Fruit fly (Drosophila melanogaster) whole organism, wandering third instar larva: ENCODE results near the gene Kdm3.
A peak's percentile ranks its signal among the peaks of the same experiment; 100 is the strongest.

Experiments used
- Abd-B ChIP-seq: fragments of >200 bp; optimal IDR thresholded peaks from 2 replicates; lab custom pipeline; 2017; ENCODE audit warnings: missing biosample characterization, missing genetic modification characterization
- CG32264 ChIP-seq: fragments of 200-800 bp; sonication (Bioruptor generic); optimal IDR thresholded peaks from 2 replicates; lab custom pipeline; 2016; ENCODE audit warnings: missing biosample characterization, missing genetic modification characterization
- CG9705 ChIP-seq: fragments of 200-800 bp; sonication (Bioruptor generic); optimal IDR thresholded peaks from 2 replicates; lab custom pipeline; 2018; ENCODE audit warnings: missing biosample characterization, mild to moderate bottlenecking, missing genetic modification characterization
- CrebA ChIP-seq: fragments of 200-800 bp; sonication (Bioruptor generic); optimal IDR thresholded peaks from 2 replicates; lab custom pipeline; 2016; ENCODE audit warnings: missing biosample characterization, mild to moderate bottlenecking, missing genetic modification characterization, borderline replicate concordance
- Dfd ChIP-seq: fragments of >200 bp; optimal IDR thresholded peaks from 2 replicates; lab custom pipeline; 2017; ENCODE audit warnings: missing biosample characterization, missing genetic modification characterization
- Dif ChIP-seq: fragments of 200-275, 200-300 bp; sonication (Bioruptor generic); optimal IDR thresholded peaks from 2 replicates; lab custom pipeline; 2018; ENCODE audit warnings: missing biosample characterization, missing genetic modification characterization; ENCODE audit not compliant: partially characterized antibody
- GATAd ChIP-seq: sonication (Bioruptor generic); optimal IDR thresholded peaks from 2 replicates; lab custom pipeline; 2016; ENCODE audit warnings: missing biosample characterization, missing genetic modification characterization
- HLH106 ChIP-seq: fragments of 200-800 bp; optimal IDR thresholded peaks from 3 replicates; lab custom pipeline; 2019; ENCODE audit warnings: missing biosample characterization, mild to moderate bottlenecking, missing genetic modification characterization, moderate library complexity
- Hnf4 ChIP-seq: fragments of 200-800 bp; sonication (Bioruptor generic); optimal IDR thresholded peaks from 2 replicates; lab custom pipeline; 2016; ENCODE audit warnings: missing biosample characterization, mild to moderate bottlenecking, missing genetic modification characterization
- Hr78 ChIP-seq: fragments of >200 bp; optimal IDR thresholded peaks from 2 replicates; lab custom pipeline; 2017; ENCODE audit warnings: missing biosample characterization, missing genetic modification characterization
- Hr83 ChIP-seq: fragments of 200-300 bp; sonication (Bioruptor generic); optimal IDR thresholded peaks from 2 replicates; lab custom pipeline; 2016; ENCODE audit warnings: missing biosample characterization, mild to moderate bottlenecking, missing genetic modification characterization, moderate library complexity; ENCODE audit not compliant: poor library complexity, severe bottlenecking
- Jra ChIP-seq: sonication (Bioruptor generic); optimal IDR thresholded peaks from 2 replicates; lab custom pipeline; 2016; ENCODE audit warnings: missing biosample characterization, missing genetic modification characterization
- Mio ChIP-seq: sonication (Bioruptor generic); optimal IDR thresholded peaks from 2 replicates; lab custom pipeline; 2016; ENCODE audit warnings: missing biosample characterization, missing genetic modification characterization
- Myc ChIP-seq: fragments of >200 bp; optimal IDR thresholded peaks from 2 replicates; lab custom pipeline; 2017
- N ChIP-seq: fragments of >200 bp; optimal IDR thresholded peaks from 2 replicates; lab custom pipeline; 2018; ENCODE audit warnings: missing biosample characterization, missing external identifiers, missing genetic modification characterization
- OdsH ChIP-seq: fragments of 200-800 bp; sonication (Bioruptor generic); optimal IDR thresholded peaks from 2 replicates; lab custom pipeline; 2016; ENCODE audit warnings: missing biosample characterization, mild to moderate bottlenecking, missing genetic modification characterization
- Rel ChIP-seq, 2 experiments: fragments of 200-800 bp; sonication (Bioruptor generic) in 1 of 2; optimal IDR thresholded peaks; 2 replicates in 1 of 2; 3 replicates in 1 of 2; lab custom pipeline; 2016 to 2019; ENCODE audit warnings: mild to moderate bottlenecking in 2 of 2, missing biosample characterization in 2 of 2, missing genetic modification characterization in 2 of 2, moderate library complexity in 1 of 2
- Sp1 ChIP-seq: fragments of 200-800 bp; sonication (Bioruptor generic); optimal IDR thresholded peaks from 3 replicates; lab custom pipeline; 2019; ENCODE audit warnings: missing biosample characterization, mild to moderate bottlenecking, missing genetic modification characterization, moderate library complexity
- Vsx2 ChIP-seq: fragments of 200-300, 225-300 bp; sonication (Bioruptor generic); optimal IDR thresholded peaks from 2 replicates; lab custom pipeline; 2018; ENCODE audit warnings: missing biosample characterization, missing genetic modification characterization; ENCODE audit not compliant: partially characterized antibody
- br ChIP-seq: fragments of 200-800 bp; sonication (Bioruptor generic); optimal IDR thresholded peaks from 2 replicates; lab custom pipeline; 2016; ENCODE audit warnings: missing biosample characterization, missing genetic modification characterization
- brk ChIP-seq: fragments of 200-800 bp; sonication (Bioruptor generic); optimal IDR thresholded peaks from 2 replicates; lab custom pipeline; 2016; ENCODE audit warnings: missing biosample characterization, mild to moderate bottlenecking, missing genetic modification characterization
- dl ChIP-seq, 2 experiments: fragments of 175-275, 200-275 bp in 1 of 2; fragments of 200-275 bp in 1 of 2; sonication (Bioruptor generic); optimal IDR thresholded peaks; lab custom pipeline; 2018; ENCODE audit warnings: mild to moderate bottlenecking in 2 of 2, missing biosample characterization in 2 of 2, missing genetic modification characterization in 2 of 2, moderate library complexity in 2 of 2; ENCODE audit not compliant: partially characterized antibody in 2 of 2, insufficient read depth in 1 of 2
- dmrt93B ChIP-seq: fragments of 200-800 bp; sonication (Bioruptor generic); optimal IDR thresholded peaks from 2 replicates; lab custom pipeline; 2018; ENCODE audit warnings: missing biosample characterization, mild to moderate bottlenecking, missing genetic modification characterization
- dsf ChIP-seq: sonication (Bioruptor generic); optimal IDR thresholded peaks from 2 replicates; lab custom pipeline; 2016; ENCODE audit warnings: missing biosample characterization, missing genetic modification characterization, borderline replicate concordance
- ey ChIP-seq: fragments of 200-800 bp; sonication (Bioruptor generic); optimal IDR thresholded peaks from 2 replicates; lab custom pipeline; 2016; ENCODE audit warnings: missing biosample characterization, missing genetic modification characterization
- foxo ChIP-seq, 2 experiments: fragments of 200-800 bp; sonication (Bioruptor generic); optimal IDR thresholded peaks; 2 replicates in 1 of 2; 3 replicates in 1 of 2; lab custom pipeline; 2016 to 2017; ENCODE audit warnings: missing biosample characterization in 2 of 2, missing genetic modification characterization in 2 of 2
- fru ChIP-seq: fragments of 200-800 bp; sonication (Bioruptor generic); optimal IDR thresholded peaks from 3 replicates; lab custom pipeline; 2016; ENCODE audit warnings: missing biosample characterization, mild to moderate bottlenecking, missing genetic modification characterization
- h ChIP-seq: fragments of 200-800 bp; sonication (Bioruptor generic); optimal IDR thresholded peaks from 3 replicates; lab custom pipeline; 2016; ENCODE audit warnings: missing biosample characterization, mild to moderate bottlenecking, missing genetic modification characterization
- jim ChIP-seq: fragments of 175-275, 200-325 bp; sonication (Bioruptor generic); optimal IDR thresholded peaks from 2 replicates; lab custom pipeline; 2016; ENCODE audit warnings: missing biosample characterization, mild to moderate bottlenecking, missing genetic modification characterization
- lola ChIP-seq: fragments of >200 bp; optimal IDR thresholded peaks from 2 replicates; lab custom pipeline; 2017; ENCODE audit warnings: missing biosample characterization, missing genetic modification characterization
- pan ChIP-seq: fragments of >200 bp; optimal IDR thresholded peaks from 2 replicates; lab custom pipeline; 2017
- psq ChIP-seq: fragments of 200-800 bp; sonication (Bioruptor generic); optimal IDR thresholded peaks from 3 replicates; lab custom pipeline; 2017; ENCODE audit warnings: missing biosample characterization, mild to moderate bottlenecking, missing genetic modification characterization, moderate library complexity
- rgr ChIP-seq: fragments of 200-800 bp; sonication (Bioruptor generic); optimal IDR thresholded peaks from 3 replicates; lab custom pipeline; 2016; ENCODE audit warnings: missing biosample characterization, mild to moderate bottlenecking, missing genetic modification characterization
- sage ChIP-seq: fragments of 200-800 bp; sonication (Bioruptor generic); optimal IDR thresholded peaks from 2 replicates; lab custom pipeline; 2016; ENCODE audit warnings: missing biosample characterization, mild to moderate bottlenecking, missing genetic modification characterization
- sv ChIP-seq: fragments of 200-800 bp; sonication (Bioruptor generic); optimal IDR thresholded peaks from 3 replicates; lab custom pipeline; 2016; ENCODE audit warnings: missing biosample characterization, missing genetic modification characterization
- tai ChIP-seq: sonication (Bioruptor generic); optimal IDR thresholded peaks from 2 replicates; lab custom pipeline; 2016; ENCODE audit warnings: missing biosample characterization, missing genetic modification characterization
- usp ChIP-seq: fragments of >200 bp; optimal IDR thresholded peaks from 2 replicates; lab custom pipeline; 2017; ENCODE audit warnings: missing biosample characterization, missing genetic modification characterization
- woc ChIP-seq: sonication (Bioruptor generic); optimal IDR thresholded peaks from 2 replicates; lab custom pipeline; 2016; ENCODE audit warnings: missing biosample characterization, mild to moderate bottlenecking, missing genetic modification characterization

Kdm3 gene

DNA sequence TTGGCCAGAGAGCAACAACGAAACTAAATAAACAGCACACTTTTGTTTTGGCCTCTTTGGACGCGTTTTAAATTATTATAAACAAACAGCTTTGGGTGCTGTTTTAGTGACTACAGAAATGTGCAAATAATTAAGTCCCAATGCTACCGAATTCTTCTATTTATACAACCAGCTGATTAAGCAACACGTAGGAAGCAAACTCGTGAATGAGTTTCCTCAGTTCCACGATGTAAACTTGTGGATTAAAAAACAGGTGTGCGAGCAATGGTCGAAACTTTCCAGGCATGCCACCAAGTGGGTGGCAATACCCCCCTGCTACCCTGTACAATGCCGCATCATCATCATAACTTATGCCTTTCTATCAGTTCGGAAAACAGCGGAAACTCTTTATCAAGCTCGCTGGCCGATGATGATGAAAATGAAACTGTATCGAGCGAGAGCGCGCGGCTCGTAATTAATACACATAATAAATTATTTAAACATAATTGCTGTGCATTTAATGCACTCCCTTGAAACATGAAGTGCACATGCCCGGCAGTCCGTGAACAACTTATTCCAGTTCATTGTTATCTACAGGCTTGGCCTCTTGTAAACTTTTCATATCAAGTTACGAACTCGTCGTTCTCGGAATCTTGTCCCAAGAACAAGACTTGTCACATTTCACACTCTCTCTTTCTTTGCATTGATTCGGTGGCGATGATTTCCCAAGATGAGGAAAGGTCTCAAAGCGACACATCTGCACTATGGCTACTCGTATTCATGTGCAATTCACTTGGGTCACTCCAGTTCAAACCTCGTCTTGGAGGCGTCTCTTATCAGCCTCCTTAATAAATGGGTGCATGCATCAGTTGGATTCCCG, 15.4 kb upstream of the Kdm3 start:
- TF ChIP-seq h (GFP tag; lab: Kevin White, UChicago) (peak; percentile 14), Hnf4 (GFP tag; lab: Kevin White, UChicago) (no peak), Myc (no peak), Jra (GFP tag; lab: Kevin White, UChicago) (no peak), Dfd (GFP tag; lab: Kevin White, UChicago) (no peak)

- peak in 1 of 2 experiments; percentile 61 for TF ChIP-seq dl (GFP tag; optimal IDR thresholded peaks at IDR 0.05; lab: Kevin White, UChicago; ENCODE audit: insufficient read depth in 1 of 2, partially characterized antibody in 2 of 2)
- peak; percentile 56 for TF ChIP-seq Dif
- no peak for TF ChIP-seq pan (lab: Kevin White, UChicago)
- TF ChIP-seq h (GFP tag; lab: Kevin White, UChicago): peak; percentile 57
Observed at dm6 chr3R:9501489-9502415, 14.1 kb upstream of the Kdm3 start.

DNA sequence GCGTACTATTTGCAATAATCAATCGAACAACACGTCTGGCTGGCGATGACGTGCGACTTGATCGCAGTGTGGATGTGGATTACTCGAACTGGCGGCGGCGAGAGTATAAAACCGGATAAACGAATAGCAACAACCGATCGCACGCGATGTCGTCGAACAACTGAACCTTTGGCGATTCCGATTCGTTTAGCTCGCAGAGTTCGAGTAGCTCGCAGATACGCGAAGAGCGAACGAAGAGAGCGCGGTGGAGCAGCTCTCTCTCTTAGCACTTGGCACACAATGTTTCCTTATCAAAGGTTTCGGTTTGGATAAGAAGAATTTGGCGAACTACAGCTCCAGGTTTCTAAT, 13.4 kb upstream of the Kdm3 start, which contains the start of gene RhoL:
TSS of gene RhoL (minus strand) at position 166 of the 348 bp plus-strand sequence.
- TF ChIP-seq Vsx2 (GFP tag; lab: Kevin White, UChicago): peak; percentile 49
- no peak for TF ChIP-seq Myc
- TF ChIP-seq CG9705: no peak
- TF ChIP-seq brk: no peak
- TF ChIP-seq HLH106: no peak
- TF ChIP-seq GATAd (GFP tag; lab: Kevin White, UChicago): no peak
- TF ChIP-seq dsf (GFP tag; lab: Kevin White, UChicago): no peak
- TF ChIP-seq CG32264 (GFP tag; lab: Kevin White, UChicago): no peak
- peak; percentile 76 for TF ChIP-seq h (GFP tag; lab: Kevin White, UChicago)
- TF ChIP-seq Hr78 (GFP tag; lab: Kevin White, UChicago): no peak
- TF ChIP-seq Dif: peak; percentile 91
- TF ChIP-seq CrebA (GFP tag; lab: Kevin White, UChicago): no peak
- peak; percentile 54 for TF ChIP-seq Hnf4 (GFP tag; lab: Kevin White, UChicago)
- TF ChIP-seq jim (GFP tag; lab: Kevin White, UChicago): peak; percentile 61
- TF ChIP-seq dmrt93B (GFP tag; lab: Kevin White, UChicago): no peak
- TF ChIP-seq tai: peak; percentile 8
- TF ChIP-seq usp (GFP tag; lab: Kevin White, UChicago): no peak
- peak; percentile 59 for TF ChIP-seq Jra (GFP tag; lab: Kevin White, UChicago)
- TF ChIP-seq Mio (GFP tag; lab: Kevin White, UChicago): no peak
- TF ChIP-seq fru (GFP tag; lab: Kevin White, UChicago): no peak
- TF ChIP-seq Abd-B (GFP tag; lab: Kevin White, UChicago): no peak
- TF ChIP-seq foxo (GFP tag; optimal IDR thresholded peaks at IDR 0.05; lab: Kevin White, UChicago): peak in 1 of 2 experiments; percentile 3
- TF ChIP-seq Rel (GFP tag; optimal IDR thresholded peaks at IDR 0.05; lab: Kevin White, UChicago): peak; percentile 56
- peak; percentile 66 for TF ChIP-seq Rel (tag; optimal IDR thresholded peaks at IDR 0.05; lab: Kevin White, UChicago)
- peak; percentile 48 for TF ChIP-seq br (GFP tag; lab: Kevin White, UChicago)
- peak; percentile 84 for TF ChIP-seq Hr83 (GFP tag; lab: Kevin White, UChicago)
- no peak for TF ChIP-seq Dfd (GFP tag; lab: Kevin White, UChicago)
- TF ChIP-seq sv: no peak
- TF ChIP-seq N (GFP tag; lab: Kevin White, UChicago): no peak
- TF ChIP-seq Sp1 (GFP tag; lab: Kevin White, UChicago): peak; percentile 58
- no peak for TF ChIP-seq lola
- TF ChIP-seq woc (GFP tag; lab: Kevin White, UChicago): no peak
- no peak for TF ChIP-seq psq
- no peak for TF ChIP-seq sage (GFP tag; lab: Kevin White, UChicago)
- TF ChIP-seq OdsH (GFP tag; lab: Kevin White, UChicago): peak; percentile 49
- peak; percentile 82 to 89 for TF ChIP-seq dl (GFP tag; optimal IDR thresholded peaks at IDR 0.05; lab: Kevin White, UChicago; ENCODE audit: insufficient read depth in 1 of 2, partially characterized antibody in 2 of 2)
- no peak for TF ChIP-seq pan (lab: Kevin White, UChicago)
- no peak for TF ChIP-seq ey (GFP tag; lab: Kevin White, UChicago)
- peak; percentile 37 for TF ChIP-seq rgr (GFP tag; lab: Kevin White, UChicago)
